Worm (Caenorhabditis elegans) whole organism, young adult: ENCODE data around the gene snf-7.
A peak's percentile ranks its signal among the peaks of the same experiment; 100 is the strongest.

Experiments used
- B0261.1 ChIP-seq: sonication (generic microtip); optimal IDR thresholded peaks from 2 replicates; lab custom pipeline; 2016; ENCODE audit warnings: mild to moderate bottlenecking, missing genetic modification characterization, moderate library complexity, missing compliant biosample characterization
- B0336.3 ChIP-seq: fragments of 200-800 bp; sonication (Bioruptor generic); IDR thresholded peaks from 2 replicates; pipeline ENCODE4 v1.3.6; 2022; ENCODE audit warnings: missing genetic modification characterization, missing compliant biosample characterization
- F10E7.11 ChIP-seq: sonication (generic microtip); optimal IDR thresholded peaks from 2 replicates; lab custom pipeline; 2017; ENCODE audit warnings: mild to moderate bottlenecking, missing genetic modification characterization, moderate library complexity, missing compliant biosample characterization
- F22D6.2 ChIP-seq: sonication (generic microtip); optimal IDR thresholded peaks from 2 replicates; lab custom pipeline; 2016; ENCODE audit warnings: mild to moderate bottlenecking, missing genetic modification characterization, missing compliant biosample characterization
- F55B11.4 ChIP-seq: sonication (generic microtip); optimal IDR thresholded peaks from 2 replicates; lab custom pipeline; 2016; ENCODE audit warnings: missing compliant biosample characterization, missing genetic modification characterization, borderline replicate concordance; ENCODE audit not compliant: insufficient read depth
- F57C9.4 ChIP-seq: sonication (generic microtip); optimal IDR thresholded peaks from 2 replicates; lab custom pipeline; 2017; ENCODE audit warnings: mild to moderate bottlenecking, missing genetic modification characterization, missing compliant biosample characterization
- K11D2.4 ChIP-seq: fragments of 200-800 bp; sonication (Bioruptor generic); IDR thresholded peaks from 2 replicates; pipeline ENCODE4 v1.3.6; 2022; ENCODE audit warnings: missing genetic modification reagents, missing genetic modification characterization, missing compliant biosample characterization
- K12H6.12 ChIP-seq: fragments of 200-800 bp; sonication (Bioruptor generic); optimal IDR thresholded peaks from 2 replicates; lab custom pipeline; 2018; ENCODE audit warnings: mild to moderate bottlenecking, missing genetic modification characterization, missing compliant biosample characterization
- Y67H2A.10 ChIP-seq: fragments of 200-800 bp; sonication (Bioruptor generic); conservative IDR thresholded peaks from 2 replicates; pipeline ENCODE4 v1.3.6; 2022; ENCODE audit warnings: missing genetic modification reagents, missing genetic modification characterization, missing compliant biosample characterization
- ZK185.1 ChIP-seq: sonication (generic microtip); optimal IDR thresholded peaks from 2 replicates; lab custom pipeline; 2016; ENCODE audit warnings: mild to moderate bottlenecking, missing genetic modification characterization, missing compliant biosample characterization; ENCODE audit not compliant: poor library complexity, severe bottlenecking
- akir-1 ChIP-seq: fragments of 200-800 bp; sonication (Bioruptor generic); optimal IDR thresholded peaks from 2 replicates; lab custom pipeline; 2018; ENCODE audit warnings: mild to moderate bottlenecking, missing genetic modification characterization, moderate library complexity, missing compliant biosample characterization
- aptf-2 ChIP-seq: fragments of 200-800 bp; sonication (Bioruptor generic); conservative IDR thresholded peaks from 2 replicates; pipeline ENCODE4 v1.3.6; 2022; ENCODE audit warnings: missing genetic modification reagents, missing genetic modification characterization, missing compliant biosample characterization
- attf-5 ChIP-seq: fragments of 200-800 bp; sonication (Bioruptor generic); optimal IDR thresholded peaks from 2 replicates; lab custom pipeline; 2018; ENCODE audit warnings: mild to moderate bottlenecking, missing genetic modification characterization, missing compliant biosample characterization
- cebp-1 ChIP-seq, 2 experiments: fragments of 200-800 bp in 1 of 2; sonication (Bioruptor generic) in 1 of 2; sonication (generic microtip) in 1 of 2; IDR thresholded peaks in 1 of 2; optimal IDR thresholded peaks in 1 of 2; 2 replicates each; pipeline versions ENCODE4 v1.3.6 to Lab custom; 2017 to 2022; ENCODE audit warnings: missing compliant biosample characterization in 2 of 2, missing genetic modification characterization in 2 of 2, mild to moderate bottlenecking in 1 of 2, missing genetic modification reagents in 1 of 2, moderate library complexity in 1 of 2
- ceh-40 ChIP-seq: fragments of 200-800 bp; sonication (Bioruptor generic); IDR thresholded peaks from 2 replicates; pipeline ENCODE4 v1.3.6; 2022; ENCODE audit warnings: missing genetic modification characterization, missing compliant biosample characterization
- ceh-58 ChIP-seq: fragments of 200-800 bp; sonication (Bioruptor generic); IDR thresholded peaks from 2 replicates; pipeline ENCODE4 v1.3.6; 2022; ENCODE audit warnings: missing genetic modification characterization, missing compliant biosample characterization
- ceh-91 ChIP-seq: fragments of 200-800 bp; sonication (Bioruptor generic); IDR thresholded peaks from 2 replicates; pipeline ENCODE4 v1.3.6; 2022; ENCODE audit warnings: missing genetic modification reagents, missing genetic modification characterization, missing compliant biosample characterization
- efl-1 ChIP-seq: fragments of 150-350 bp; optimal IDR thresholded peaks from 2 replicates; lab custom pipeline; 2014; ENCODE audit warnings: missing biosample characterization, missing genetic modification reagents, missing genetic modification characterization
- egl-18 ChIP-seq: fragments of 200-800 bp; sonication (Bioruptor generic); IDR thresholded peaks from 2 replicates; pipeline ENCODE4 v1.3.6; 2022; ENCODE audit warnings: missing genetic modification reagents, missing genetic modification characterization, missing compliant biosample characterization
- egrh-3 ChIP-seq: fragments of 200-800 bp; sonication (Bioruptor generic); IDR thresholded peaks from 2 replicates; pipeline ENCODE4 v1.3.6; 2022; ENCODE audit warnings: missing genetic modification reagents, missing genetic modification characterization, missing compliant biosample characterization
- ekl-4 ChIP-seq: fragments of 200-800 bp; sonication (Bioruptor generic); IDR thresholded peaks from 2 replicates; pipeline ENCODE4 v1.3.6; 2022; ENCODE audit warnings: missing genetic modification reagents, missing genetic modification characterization, missing compliant biosample characterization
- ets-4 ChIP-seq: fragments of 200-800 bp; sonication (Bioruptor generic); optimal IDR thresholded peaks from 2 replicates; lab custom pipeline; 2018; ENCODE audit warnings: mild to moderate bottlenecking, missing genetic modification characterization, missing compliant biosample characterization
- fkh-3 ChIP-seq: sonication (generic microtip); optimal IDR thresholded peaks from 2 replicates; lab custom pipeline; 2016; ENCODE audit warnings: mild to moderate bottlenecking, missing genetic modification characterization, missing compliant biosample characterization
- gei-17 ChIP-seq: fragments of 200-800 bp; sonication (Bioruptor generic); optimal IDR thresholded peaks from 2 replicates; lab custom pipeline; 2018; ENCODE audit warnings: mild to moderate bottlenecking, missing genetic modification characterization, missing compliant biosample characterization
- him-1 ChIP-seq: sonication (generic microtip); optimal IDR thresholded peaks from 2 replicates; lab custom pipeline; 2016; ENCODE audit warnings: missing genotype, missing genetic modification reagents, missing genetic modification characterization, missing compliant biosample characterization
- lin-26 ChIP-seq: fragments of 200-800 bp; sonication (Bioruptor generic); IDR thresholded peaks from 2 replicates; pipeline ENCODE4 v1.3.6; 2022; ENCODE audit warnings: missing genetic modification reagents, missing genetic modification characterization, missing compliant biosample characterization
- lin-40 ChIP-seq: sonication (generic microtip); optimal IDR thresholded peaks from 2 replicates; lab custom pipeline; 2016; ENCODE audit warnings: missing genetic modification characterization, mild to moderate bottlenecking, missing compliant biosample characterization, missing genotype, missing genetic modification reagents
- lir-1 ChIP-seq: fragments of 200-800 bp; sonication (Bioruptor generic); conservative IDR thresholded peaks from 2 replicates; pipeline ENCODE4 v1.3.6; 2022; ENCODE audit warnings: missing genetic modification reagents, missing genetic modification characterization, missing compliant biosample characterization
- mcd-1 ChIP-seq: fragments of 200-800 bp; sonication (Bioruptor generic); IDR thresholded peaks from 2 replicates; pipeline ENCODE4 v1.3.6; 2022; ENCODE audit warnings: missing genetic modification reagents, missing genetic modification characterization, missing compliant biosample characterization
- mel-28 ChIP-seq: sonication (generic microtip); optimal IDR thresholded peaks from 2 replicates; lab custom pipeline; 2016; ENCODE audit warnings: borderline replicate concordance, mild to moderate bottlenecking, missing genetic modification characterization, missing compliant biosample characterization
- nhr-27 ChIP-seq: fragments of 200-800 bp; sonication (Bioruptor generic); optimal IDR thresholded peaks from 2 replicates; lab custom pipeline; 2018; ENCODE audit warnings: mild to moderate bottlenecking, missing genetic modification characterization, moderate library complexity, missing compliant biosample characterization
- nhr-90 ChIP-seq: sonication (generic microtip); optimal IDR thresholded peaks from 2 replicates; lab custom pipeline; 2016; ENCODE audit warnings: missing genotype, mild to moderate bottlenecking, missing genetic modification characterization, missing compliant biosample characterization
- snpc-1.3 ChIP-seq: sonication (generic microtip); optimal IDR thresholded peaks from 2 replicates; lab custom pipeline; 2017; ENCODE audit warnings: missing genetic modification characterization, mild to moderate bottlenecking, missing compliant biosample characterization, antibody characterized with exemption, moderate library complexity, missing genotype, missing genetic modification reagents; ENCODE audit not compliant: insufficient read depth
- snpc-3.4 ChIP-seq: sonication (generic microtip); optimal IDR thresholded peaks from 2 replicates; lab custom pipeline; 2017; ENCODE audit warnings: missing genetic modification characterization, mild to moderate bottlenecking, missing compliant biosample characterization, antibody characterized with exemption, moderate library complexity, missing genotype, missing genetic modification reagents
- snpc-4 ChIP-seq, 5 experiments: fragments of 150-350 bp in 1 of 5; sonication (generic microtip) in 4 of 5; optimal IDR thresholded peaks; 2 replicates each; lab custom pipeline; 2014 to 2018; ENCODE audit warnings: missing genetic modification characterization in 5 of 5, missing biosample characterization in 3 of 5, antibody characterized with exemption in 2 of 5, mild to moderate bottlenecking in 2 of 5, missing compliant biosample characterization in 2 of 5, missing genotype in 2 of 5, moderate library complexity in 2 of 5, missing genetic modification reagents in 1 of 5
- tbp1 ChIP-seq: fragments of 200-800 bp; sonication (Bioruptor generic); optimal IDR thresholded peaks from 2 replicates; lab custom pipeline; 2018; ENCODE audit warnings: mild to moderate bottlenecking, missing genetic modification characterization, missing compliant biosample characterization
- unc-62 ChIP-seq: fragments of 150-350 bp; optimal IDR thresholded peaks from 2 replicates; lab custom pipeline; 2014; ENCODE audit warnings: missing biosample characterization, missing genetic modification reagents, missing genetic modification characterization
- zfh-2 ChIP-seq: fragments of 200-800 bp; sonication (Bioruptor generic); conservative IDR thresholded peaks from 2 replicates; pipeline ENCODE4 v1.3.6; 2022; ENCODE audit warnings: missing genetic modification reagents, missing genetic modification characterization, missing compliant biosample characterization
- ztf-22 ChIP-seq: fragments of 200-800 bp; sonication (Bioruptor generic); optimal IDR thresholded peaks from 2 replicates; lab custom pipeline; 2018; ENCODE audit warnings: mild to moderate bottlenecking, missing genetic modification characterization, moderate library complexity, missing compliant biosample characterization
- ztf-26 ChIP-seq: sonication (generic microtip); optimal IDR thresholded peaks from 2 replicates; lab custom pipeline; 2017; ENCODE audit warnings: missing genetic modification characterization, missing compliant biosample characterization
- ztf-28 ChIP-seq: fragments of 200-800 bp; sonication (Bioruptor generic); IDR thresholded peaks from 2 replicates; pipeline ENCODE4 v1.3.6; 2022; ENCODE audit warnings: missing genetic modification reagents, missing genetic modification characterization, missing compliant biosample characterization

Gene snf-7

DNA sequence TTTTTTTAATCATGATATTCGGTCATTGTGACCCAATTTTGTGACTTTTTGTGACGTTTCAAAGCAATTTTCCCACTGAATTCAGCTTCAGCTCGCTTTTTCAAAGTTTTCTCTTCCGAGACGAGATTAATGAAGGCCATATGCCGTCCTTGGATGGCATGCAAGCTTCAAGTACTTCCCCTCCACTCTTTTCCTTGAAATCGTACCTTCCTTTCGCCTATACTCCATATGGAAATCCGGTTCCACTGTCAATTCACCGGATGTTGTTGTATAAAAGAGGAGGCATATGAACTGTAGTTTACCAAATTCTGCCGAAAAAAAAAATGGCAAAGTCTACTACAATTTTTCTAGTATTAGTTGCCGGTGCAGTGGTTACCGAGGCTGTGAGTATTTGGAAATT lies 24.5 kb upstream of the snf-7 start, which contains the start of gene ZK1010.4:
ZK1010.4 (plus strand) TSS at position 301 of the 400 bp plus-strand sequence.
- TF ChIP-seq F57C9.4, result no peak

DNA sequence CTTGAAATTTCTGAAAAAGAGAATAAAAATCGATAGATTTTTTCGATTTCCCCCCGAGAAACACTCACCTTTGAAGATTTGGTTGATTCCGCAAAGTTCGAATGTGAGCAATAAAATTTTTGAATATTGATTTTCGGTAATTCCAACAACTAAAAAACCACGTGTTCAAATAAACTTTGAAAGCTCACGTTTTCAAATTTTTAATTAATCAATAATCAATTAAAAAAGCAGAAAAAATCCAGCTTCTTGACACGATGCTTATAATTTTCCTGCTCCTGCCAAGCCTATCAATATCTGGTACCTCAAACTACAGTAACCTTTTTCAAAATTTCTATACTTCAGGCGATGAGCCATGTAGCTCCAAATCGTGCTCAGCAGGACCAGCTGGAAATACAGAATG lies 17.8 kb upstream of the snf-7 start, which contains the start of gene ZK1010.5:
ZK1010.5 (minus strand) TSS at position 101 of the 400 bp plus-strand sequence.
- no peak for TF ChIP-seq snpc-4 (GFP tag; optimal IDR thresholded peaks at IDR 0.05; lab: Kevin White, UChicago)
- no peak for TF ChIP-seq snpc-4 (tag; optimal IDR thresholded peaks at IDR 0.05; lab: Kevin White, UChicago)
- no peak for TF ChIP-seq unc-62 (GFP tag; lab: Kevin White, UChicago)
- no peak for TF ChIP-seq mcd-1 (GFP tag; lab: Robert Waterston, UW)
- TF ChIP-seq egl-18 (GFP tag; lab: Robert Waterston, UW), result no peak
- TF ChIP-seq ztf-22 (GFP tag; lab: Kevin White, UChicago), result no peak
- TF ChIP-seq ztf-26 (tag; lab: Kevin White, UChicago), result no peak
- no peak for TF ChIP-seq lin-40 (tag; lab: Kevin White, UChicago)
- TF ChIP-seq B0261.1 (tag; lab: Kevin White, UChicago), result no peak
- no peak for TF ChIP-seq ceh-58 (GFP tag; lab: Robert Waterston, UW)
- TF ChIP-seq nhr-27, result no peak
- TF ChIP-seq B0336.3 (GFP tag; lab: Robert Waterston, UW), result no peak
- TF ChIP-seq, all 124 proteins: peak for 0

DNA sequence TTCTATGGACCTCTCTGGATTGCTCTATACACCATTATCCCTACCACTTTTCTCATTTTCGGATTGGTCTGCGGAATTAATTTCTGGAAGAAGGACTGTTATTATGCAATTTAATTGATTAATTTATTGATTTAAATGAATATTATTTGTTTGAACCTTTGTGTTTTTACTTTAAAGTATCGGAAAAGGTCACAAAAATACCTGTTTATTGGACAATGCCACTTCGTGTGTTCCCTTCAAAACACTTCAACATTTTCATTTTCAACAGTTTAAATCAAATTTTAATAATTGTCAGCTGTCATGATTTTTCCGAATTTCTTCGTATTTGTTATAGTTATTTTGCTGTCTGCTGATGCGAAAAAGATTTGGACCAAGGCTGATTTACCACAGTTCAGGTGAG lies 14.3 kb upstream of the snf-7 start, which contains the start of gene ZK1010.12:
ZK1010.12 (plus strand) TSS at position 301 of the 400 bp plus-strand sequence.
- TF ChIP-seq F10E7.11 (tag; lab: Kevin White, UChicago) (no peak), K12H6.12 (no peak), lir-1 (GFP tag; lab: Robert Waterston, UW) (no peak), ztf-28 (GFP tag; lab: Robert Waterston, UW) (no peak), ets-4 (GFP tag; lab: Kevin White, UChicago) (no peak), ekl-4 (no peak), snpc-3.4 (no peak), cebp-1 (GFP tag; IDR thresholded peaks at IDR 0.05; lab: Robert Waterston, UW) (no peak), cebp-1 (tag; optimal IDR thresholded peaks at IDR 0.05; lab: Kevin White, UChicago) (no peak), Y67H2A.10 (GFP tag; lab: Robert Waterston, UW) (no peak), fkh-3 (tag; lab: Kevin White, UChicago) (no peak), aptf-2 (GFP tag; lab: Robert Waterston, UW) (no peak), tbp1 (GFP tag; lab: Kevin White, UChicago) (no peak), ceh-40 (no peak), attf-5 (GFP tag; lab: Kevin White, UChicago) (no peak)

DNA sequence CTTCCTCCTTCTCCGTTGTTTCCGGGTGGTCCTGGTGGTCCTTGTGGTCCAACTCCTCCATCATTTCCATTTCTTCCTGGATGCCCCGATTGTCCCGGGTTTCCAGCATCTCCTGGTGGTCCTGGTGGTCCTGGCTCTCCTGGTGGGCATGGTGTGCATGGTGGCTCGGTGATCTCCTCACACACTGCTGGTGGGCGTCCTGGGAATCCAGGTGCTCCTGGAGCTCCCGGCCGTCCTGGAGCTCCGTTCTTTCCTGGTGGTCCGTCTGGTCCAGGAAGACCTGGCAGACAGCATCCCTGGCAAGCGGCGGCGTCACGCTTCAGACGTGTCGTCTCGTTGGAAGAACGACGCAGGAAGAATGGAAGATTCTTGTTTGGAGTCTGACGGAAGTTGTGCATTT lies 12.2 kb upstream of the snf-7 start:
- TF ChIP-seq snpc-4 (GFP tag; optimal IDR thresholded peaks at IDR 0.05; lab: Kevin White, UChicago) (no peak), snpc-4 (tag; optimal IDR thresholded peaks at IDR 0.05; lab: Kevin White, UChicago) (no peak), zfh-2 (peak; percentile 82), egrh-3 (GFP tag; lab: Robert Waterston, UW) (peak; percentile 84; the same call in 1 of the 2 replicates)

DNA sequence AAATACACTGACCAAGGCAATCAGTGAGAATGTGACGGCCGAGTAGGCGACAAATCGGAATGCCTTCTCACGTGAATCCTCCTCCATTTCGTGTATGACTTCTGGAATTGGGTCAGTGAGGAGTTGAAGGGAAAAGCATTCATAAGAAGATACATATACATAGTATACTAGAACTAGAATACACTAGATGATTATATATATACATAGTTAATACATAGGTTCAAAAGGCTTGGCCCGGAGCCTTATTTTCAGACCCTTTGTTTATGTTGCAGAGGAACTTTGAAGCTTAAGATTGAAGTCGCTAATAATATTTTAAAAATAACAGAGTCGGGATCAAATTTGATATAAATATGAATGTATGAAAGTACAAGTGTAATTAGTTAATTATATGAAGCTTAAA lies 11.7 kb upstream of the snf-7 start, which contains the start of gene col-97:
col-97 (minus strand) TSS at position 101 of the 400 bp plus-strand sequence.
- TF ChIP-seq ekl-4 (no peak), ceh-91 (GFP tag; lab: Robert Waterston, UW) (no peak), ZK185.1 (tag; lab: Kevin White, UChicago) (no peak), mel-28 (tag; lab: Kevin White, UChicago) (no peak), him-1 (tag; lab: Kevin White, UChicago) (no peak), snpc-3.4 (no peak), F55B11.4 (tag; lab: Kevin White, UChicago) (no peak), lin-26 (GFP tag; lab: Robert Waterston, UW) (no peak), efl-1 (no peak), gei-17 (no peak), F22D6.2 (tag; lab: Kevin White, UChicago) (no peak), akir-1 (GFP tag; lab: Kevin White, UChicago) (no peak), snpc-1.3 (tag; lab: Kevin White, UChicago) (no peak), nhr-90 (no peak), K11D2.4 (GFP tag; lab: Robert Waterston, UW) (no peak)
